Worm (Caenorhabditis elegans) whole organism, L2 larva: ENCODE results near the gene Y67D8B.2.
A peak's percentile ranks its signal among the peaks of the same experiment; 100 is the strongest.

ENCODE experiments used
- C34F6.9 ChIP-seq: fragments of 150-350 bp; optimal IDR thresholded peaks from 2 replicates; lab custom pipeline; 2014; ENCODE audit warnings: missing biosample characterization, missing genetic modification characterization
- F13H6.1 ChIP-seq: sonication (generic microtip); optimal IDR thresholded peaks from 2 replicates; lab custom pipeline; 2016; ENCODE audit warnings: missing genetic modification characterization, missing compliant biosample characterization
- R02D3.7 ChIP-seq: fragments of 150-350 bp; optimal IDR thresholded peaks from 2 replicates; lab custom pipeline; 2014; ENCODE audit warnings: missing biosample characterization, missing genetic modification characterization
- Y55F3AM.14 ChIP-seq: fragments of 200-800 bp; sonication (Bioruptor generic); optimal IDR thresholded peaks from 2 replicates; lab custom pipeline; 2018; ENCODE audit warnings: mild to moderate bottlenecking, missing genetic modification characterization, missing compliant biosample characterization
- ZK546.5 ChIP-seq: sonication (generic microtip); optimal IDR thresholded peaks from 2 replicates; lab custom pipeline; 2017; ENCODE audit warnings: missing biosample characterization, missing genetic modification characterization
- alr-1 ChIP-seq: fragments of 150-350 bp; optimal IDR thresholded peaks from 2 replicates; lab custom pipeline; 2014; ENCODE audit warnings: missing biosample characterization, missing genetic modification characterization
- aly-2 ChIP-seq: fragments of 150-350 bp; optimal IDR thresholded peaks from 2 replicates; lab custom pipeline; 2014; ENCODE audit warnings: missing biosample characterization, missing genetic modification characterization
- ama-1 ChIP-seq: fragments of 150-350 bp; optimal IDR thresholded peaks from 2 replicates; lab custom pipeline; 2018; ENCODE audit warnings: inconsistent platforms
- blmp-1 ChIP-seq: sonication (generic microtip); optimal IDR thresholded peaks from 2 replicates; lab custom pipeline; 2017; ENCODE audit warnings: missing genetic modification characterization, mild to moderate bottlenecking, missing compliant biosample characterization, antibody characterized with exemption, moderate library complexity; ENCODE audit not compliant: insufficient read depth
- ceh-82 ChIP-seq: fragments of 150-350 bp; optimal IDR thresholded peaks from 2 replicates; lab custom pipeline; 2014; ENCODE audit warnings: missing biosample characterization, missing genetic modification characterization
- crh-2 ChIP-seq: sonication (generic microtip); optimal IDR thresholded peaks from 2 replicates; lab custom pipeline; 2017; ENCODE audit warnings: missing biosample characterization, missing genetic modification characterization
- egl-27 ChIP-seq: sonication (generic microtip); optimal IDR thresholded peaks from 3 replicates; lab custom pipeline; 2017; ENCODE audit warnings: missing biosample characterization, missing genetic modification reagents, missing genetic modification characterization
- elt-1 ChIP-seq: fragments of 150-350 bp; optimal IDR thresholded peaks from 2 replicates; lab custom pipeline; 2014; ENCODE audit warnings: missing biosample characterization, missing genetic modification characterization
- elt-3 ChIP-seq: sonication (generic microtip); optimal IDR thresholded peaks from 2 replicates; lab custom pipeline; 2017; ENCODE audit warnings: missing biosample characterization, missing genetic modification characterization
- fos-1 ChIP-seq: fragments of 150-350 bp; optimal IDR thresholded peaks from 2 replicates; lab custom pipeline; 2014; ENCODE audit warnings: missing biosample characterization, missing genetic modification characterization
- gmeb-1 ChIP-seq: fragments of 150-350 bp; optimal IDR thresholded peaks from 2 replicates; lab custom pipeline; 2014; ENCODE audit warnings: missing biosample characterization, missing genetic modification characterization
- lin-11 ChIP-seq: fragments of 150-350 bp; sonication (generic microtip); optimal IDR thresholded peaks from 2 replicates; lab custom pipeline; 2014; ENCODE audit warnings: missing biosample characterization, missing genetic modification characterization, inconsistent platforms, mixed read lengths
- lin-13 ChIP-seq: fragments of 150-350 bp; optimal IDR thresholded peaks from 2 replicates; lab custom pipeline; 2014; ENCODE audit warnings: missing biosample characterization, missing genetic modification reagents, missing genetic modification characterization
- lin-39 ChIP-seq: fragments of 150-350 bp; optimal IDR thresholded peaks from 2 replicates; lab custom pipeline; 2014; ENCODE audit warnings: missing biosample characterization, missing genetic modification reagents, missing genetic modification characterization
- lsy-2 ChIP-seq, 2 experiments: fragments of 150-350 bp in 1 of 2; sonication (generic microtip) in 1 of 2; optimal IDR thresholded peaks; 2 replicates each; lab custom pipeline; 2014 to 2017; ENCODE audit warnings: missing biosample characterization in 2 of 2, missing genetic modification characterization in 2 of 2
- mab-5 ChIP-seq: fragments of 150-350 bp; optimal IDR thresholded peaks from 2 replicates; lab custom pipeline; 2014; ENCODE audit warnings: missing biosample characterization, missing genetic modification characterization
- mbf-1 ChIP-seq: sonication (generic microtip); optimal IDR thresholded peaks from 2 replicates; lab custom pipeline; 2017; ENCODE audit warnings: missing biosample characterization, missing genetic modification characterization
- nhr-10 ChIP-seq: sonication (generic microtip); optimal IDR thresholded peaks from 2 replicates; lab custom pipeline; 2017; ENCODE audit warnings: missing biosample characterization, missing genetic modification characterization
- nhr-12 ChIP-seq: fragments of 150-350 bp; optimal IDR thresholded peaks from 2 replicates; lab custom pipeline; 2014; ENCODE audit warnings: missing biosample characterization, missing genetic modification characterization
- nhr-21 ChIP-seq: fragments of 150-350 bp; optimal IDR thresholded peaks from 2 replicates; lab custom pipeline; 2014; ENCODE audit warnings: missing biosample characterization, missing genetic modification characterization
- nhr-23 ChIP-seq: fragments of 150-350 bp; optimal IDR thresholded peaks from 2 replicates; lab custom pipeline; 2014; ENCODE audit warnings: missing biosample characterization, missing genetic modification reagents, missing genetic modification characterization
- nhr-77 ChIP-seq: fragments of 150-350 bp; optimal IDR thresholded peaks from 2 replicates; lab custom pipeline; 2014; ENCODE audit warnings: missing biosample characterization, missing genetic modification characterization
- peb-1 ChIP-seq: fragments of 150-350 bp; optimal IDR thresholded peaks from 2 replicates; lab custom pipeline; 2014; ENCODE audit warnings: missing biosample characterization, missing genetic modification characterization
- sem-4 ChIP-seq: fragments of 150-350 bp; optimal IDR thresholded peaks from 2 replicates; lab custom pipeline; 2014; ENCODE audit warnings: missing biosample characterization, missing genetic modification reagents, missing genetic modification characterization
- skn-1 ChIP-seq: sonication (generic microtip); optimal IDR thresholded peaks from 2 replicates; lab custom pipeline; 2017; ENCODE audit warnings: missing biosample characterization, missing genetic modification characterization
- sma-3 ChIP-seq: sonication (generic microtip); optimal IDR thresholded peaks from 2 replicates; lab custom pipeline; 2016; ENCODE audit warnings: missing genetic modification reagents, missing genetic modification characterization, missing compliant biosample characterization
- sma-9 ChIP-seq, 2 experiments: fragments of 150-350 bp in 1 of 2; sonication (generic microtip) in 1 of 2; optimal IDR thresholded peaks; 2 replicates each; lab custom pipeline; 2014 to 2016; ENCODE audit warnings: missing genetic modification characterization in 2 of 2, mild to moderate bottlenecking in 1 of 2, missing biosample characterization in 1 of 2, missing compliant biosample characterization in 1 of 2, missing genetic modification reagents in 1 of 2, moderate library complexity in 1 of 2
- snpc-4 ChIP-seq: fragments of 150-350 bp; optimal IDR thresholded peaks from 2 replicates; lab custom pipeline; 2014; ENCODE audit warnings: missing biosample characterization, missing genetic modification characterization
- unc-39 ChIP-seq: fragments of 150-350 bp; optimal IDR thresholded peaks from 2 replicates; lab custom pipeline; 2014; ENCODE audit warnings: missing biosample characterization, missing genetic modification characterization
- unc-55 ChIP-seq: fragments of 150-350 bp; sonication (generic microtip); optimal IDR thresholded peaks from 3 replicates; lab custom pipeline; 2014; ENCODE audit warnings: missing biosample characterization, missing genetic modification reagents, missing genetic modification characterization
- zag-1 ChIP-seq: fragments of 150-350 bp; optimal IDR thresholded peaks from 2 replicates; lab custom pipeline; 2014; ENCODE audit warnings: missing biosample characterization, missing genetic modification characterization
- ztf-1 ChIP-seq: fragments of 200-800 bp; sonication (Bioruptor generic); conservative IDR thresholded peaks from 2 replicates; pipeline ENCODE4 v1.3.6; 2022; ENCODE audit warnings: missing genetic modification characterization, missing compliant biosample characterization
- ztf-11 ChIP-seq: sonication (generic microtip); optimal IDR thresholded peaks from 2 replicates; lab custom pipeline; 2017; ENCODE audit warnings: missing biosample characterization, missing genetic modification characterization
- ztf-4 ChIP-seq: fragments of 150-350 bp; optimal IDR thresholded peaks from 2 replicates; lab custom pipeline; 2014; ENCODE audit warnings: missing biosample characterization, missing genetic modification characterization

Gene Y67D8B.2

DNA sequence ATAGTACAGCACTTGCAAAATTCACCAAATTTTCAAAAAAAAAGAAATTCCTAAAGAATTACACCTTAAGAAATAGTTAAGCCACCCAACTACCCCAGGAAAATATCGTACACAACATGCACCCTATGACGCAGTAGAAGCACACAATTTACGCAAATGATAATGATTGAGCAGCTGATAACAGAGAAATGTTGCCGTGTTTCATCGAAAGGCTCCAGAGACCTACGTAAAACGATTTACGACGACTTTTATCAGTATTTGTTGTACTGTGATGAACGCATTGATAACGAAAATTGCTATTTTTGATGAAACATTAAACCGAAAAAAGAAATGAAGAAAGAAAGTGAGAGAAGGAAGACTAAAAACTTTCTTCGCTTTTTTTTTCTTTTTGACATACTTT lies 33.2 kb downstream of the Y67D8B.2 start:
- no peak for TF ChIP-seq peb-1
- no peak for TF ChIP-seq unc-39 (tag; lab: Kevin White, UChicago)
- TF ChIP-seq nhr-21 (tag; lab: Kevin White, UChicago): no peak
- peak in 1 of 2 experiments; percentile 4 for TF ChIP-seq lsy-2 (tag; optimal IDR thresholded peaks at IDR 0.05; lab: Kevin White, UChicago)
- TF ChIP-seq lin-13 (GFP tag; lab: Kevin White, UChicago): no peak
- no peak for TF ChIP-seq ztf-1 (GFP tag; lab: Robert Waterston, UW)
- TF ChIP-seq blmp-1: peak; percentile 31
- no peak for TF ChIP-seq sem-4
- peak; percentile 24 for TF ChIP-seq sma-3 (GFP tag; lab: Kevin White, UChicago)
- no peak for TF ChIP-seq alr-1 (tag; lab: Kevin White, UChicago)
- no peak for TF ChIP-seq aly-2
- no peak for TF ChIP-seq snpc-4 (tag; lab: Kevin White, UChicago)
- TF ChIP-seq ZK546.5 (tag; lab: Kevin White, UChicago): no peak
- no peak for TF ChIP-seq mbf-1 (tag; lab: Kevin White, UChicago)
- peak; percentile 35 for TF ChIP-seq gmeb-1
- TF ChIP-seq ceh-82 (tag; lab: Kevin White, UChicago): no peak
- peak; percentile 96 for TF ChIP-seq fos-1
- peak; percentile 71 for TF ChIP-seq F13H6.1 (tag; lab: Kevin White, UChicago)
- TF ChIP-seq unc-55 (GFP tag; lab: Kevin White, UChicago): no peak
- no peak for TF ChIP-seq mab-5 (tag; lab: Kevin White, UChicago)
- no peak for TF ChIP-seq elt-3
- peak; percentile 56 for TF ChIP-seq crh-2 (tag; lab: Kevin White, UChicago)
- peak; percentile 78 for TF ChIP-seq sma-9 (GFP tag; optimal IDR thresholded peaks at IDR 0.05; lab: Kevin White, UChicago)
- TF ChIP-seq sma-9 (tag; optimal IDR thresholded peaks at IDR 0.05; lab: Kevin White, UChicago): no peak

DNA sequence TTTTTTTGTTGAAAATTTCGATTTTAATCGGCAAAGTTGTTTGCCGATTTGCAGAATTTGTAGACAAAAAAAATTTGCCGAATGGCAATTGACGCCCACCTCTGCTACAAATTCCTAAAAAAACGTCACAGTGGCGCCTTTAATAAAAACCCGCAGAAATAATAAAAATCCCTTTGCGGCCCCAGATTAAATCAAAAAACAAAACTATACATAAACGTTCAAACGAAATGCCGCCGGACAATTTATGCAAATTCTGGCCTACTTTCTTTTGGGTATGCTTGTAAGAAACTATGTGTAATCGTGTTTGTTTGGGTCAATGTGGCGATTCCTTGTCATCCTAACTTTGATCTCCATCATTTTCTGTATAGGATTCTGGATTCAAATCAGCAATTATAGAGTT lies 40.3 kb downstream of the Y67D8B.2 start, which contains the start of gene T23E1.1:
T23E1.1 (plus strand) TSS at position 301 of the 400 bp plus-strand sequence.
- TF ChIP-seq egl-27 (tag; lab: Kevin White, UChicago): no peak
- no peak for TF ChIP-seq mab-5 (tag; lab: Kevin White, UChicago)
- TF ChIP-seq skn-1: no peak
- TF ChIP-seq C34F6.9 (tag; lab: Kevin White, UChicago): no peak
- no peak for TF ChIP-seq F13H6.1 (tag; lab: Kevin White, UChicago)
- TF ChIP-seq unc-55 (GFP tag; lab: Kevin White, UChicago): no peak
- TF ChIP-seq lin-11 (tag; lab: Kevin White, UChicago): no peak
- no peak for TF ChIP-seq crh-2 (tag; lab: Kevin White, UChicago)
- TF ChIP-seq mbf-1 (tag; lab: Kevin White, UChicago): no peak
- no peak for TF ChIP-seq R02D3.7
- no peak for TF ChIP-seq ztf-11 (tag; lab: Kevin White, UChicago)
- TF ChIP-seq ZK546.5 (tag; lab: Kevin White, UChicago): no peak
- no peak for TF ChIP-seq zag-1
- TF ChIP-seq ztf-1 (GFP tag; lab: Robert Waterston, UW): no peak
- TF ChIP-seq nhr-23: no peak
- TF ChIP-seq snpc-4 (tag; lab: Kevin White, UChicago): no peak
- TF ChIP-seq nhr-77 (tag; lab: Kevin White, UChicago): no peak
- no peak for TF ChIP-seq elt-1
- TF ChIP-seq nhr-12: no peak
- no peak for TF ChIP-seq elt-3

DNA sequence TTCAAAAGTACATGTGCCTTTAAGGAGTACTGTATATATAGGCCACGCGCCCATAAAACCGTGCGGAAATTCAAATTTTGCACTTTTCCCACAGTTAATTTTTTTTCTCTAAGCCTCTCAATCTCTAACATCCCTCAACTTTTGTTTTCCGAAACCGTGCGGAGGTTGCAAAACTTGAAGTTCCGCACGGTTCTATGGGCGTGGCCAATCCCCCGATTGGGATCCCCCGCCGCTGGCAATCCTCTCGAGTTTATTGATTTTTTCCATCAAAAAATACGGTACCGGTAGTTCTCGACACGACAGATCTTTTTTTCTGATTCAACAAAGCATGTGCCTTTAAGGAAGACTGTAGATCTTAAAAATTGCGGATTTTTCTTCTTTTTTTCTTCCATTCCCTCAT lies 45.8 kb downstream of the Y67D8B.2 start, which contains the start of gene T23E1.3:
T23E1.3 (plus strand) TSS at position 301 of the 400 bp plus-strand sequence.
- TF ChIP-seq R02D3.7 (no peak), lin-39 (tag; lab: Kevin White, UChicago) (no peak), Y55F3AM.14 (GFP tag; lab: Kevin White, UChicago) (no peak), blmp-1 (no peak), nhr-10 (tag; lab: Kevin White, UChicago) (no peak), nhr-21 (tag; lab: Kevin White, UChicago) (no peak), ztf-4 (tag; lab: Kevin White, UChicago) (no peak), snpc-4 (tag; lab: Kevin White, UChicago) (no peak), peb-1 (no peak)

DNA sequence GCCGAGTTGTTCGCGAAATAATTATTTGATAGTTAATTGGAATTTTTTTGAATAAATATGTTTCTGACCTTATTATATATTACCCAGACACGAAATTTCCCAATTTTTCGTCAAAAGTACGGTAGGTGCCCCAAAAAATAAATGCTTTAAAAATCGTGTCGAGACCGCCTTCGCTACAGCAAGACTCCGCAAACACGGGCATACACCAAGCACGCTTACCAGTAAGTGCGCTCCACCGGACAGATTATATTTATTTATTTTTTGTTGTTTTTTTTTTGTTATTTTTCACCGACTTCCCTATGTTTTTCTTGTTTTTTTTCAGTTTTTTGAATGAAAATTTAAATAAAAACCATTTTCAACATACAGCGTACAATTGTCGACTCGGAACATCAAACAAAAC lies 54.9 kb downstream of the Y67D8B.2 start:
- peak; percentile 37 for TF ChIP-seq unc-55 (GFP tag; lab: Kevin White, UChicago)
- no peak for TF ChIP-seq ama-1 (lab: Kevin White, UChicago)
- peak in 1 of 2 experiments; percentile 63 for TF ChIP-seq lsy-2 (tag; optimal IDR thresholded peaks at IDR 0.05; lab: Kevin White, UChicago)
